Worm (Caenorhabditis elegans): ENCODE measurements around the gene qdpr-1.

- TF ChIP-seq sea-1 (GFP tag; conservative IDR thresholded peaks at IDR 0.05) (no peak), flt-1 (GFP tag; IDR thresholded peaks at IDR 0.05) (no peak), ama-1 (optimal IDR thresholded peaks at IDR 0.05) (no peak), hmbx-1 (tag; optimal IDR thresholded peaks at IDR 0.05) (no peak), ceh-36 (tag; optimal IDR thresholded peaks at IDR 0.05) (no peak)
These were observed 4.6 kb upstream of the qdpr-1 start, which contains the start of gene T03F6.3 for ce11 chrIII:13389078-13389477.
